Worm (Caenorhabditis elegans) whole organism, L1 larva: ENCODE measurements around the gene F13A2.5.

ENCODE experiments used
- aly-2 ChIP-seq: fragments of 150-350 bp; optimal IDR thresholded peaks from 2 replicates; lab custom pipeline; 2014; ENCODE audit warnings: missing biosample characterization, missing genetic modification characterization
- ceh-82 ChIP-seq, 3 experiments: fragments of 150-350 bp in 1 of 3; sonication (generic microtip) in 2 of 3; optimal IDR thresholded peaks; 2 replicates each; lab custom pipeline; 2014 to 2017; ENCODE audit warnings: missing biosample characterization in 3 of 3, missing genetic modification characterization in 3 of 3
- egl-27 ChIP-seq, 2 experiments: fragments of 150-350 bp in 1 of 2; sonication (generic microtip); optimal IDR thresholded peaks; 3 replicates each; lab custom pipeline; 2017 to 2018; ENCODE audit warnings: missing biosample characterization in 2 of 2, missing genetic modification characterization in 2 of 2, missing genetic modification reagents in 2 of 2
- elt-3 ChIP-seq, 6 experiments: fragments of 150-350 bp in 1 of 6; sonication (generic microtip); optimal IDR thresholded peaks; 2 replicates each; lab custom pipeline; 2017 to 2018; ENCODE audit warnings: missing biosample characterization in 6 of 6, missing genetic modification characterization in 6 of 6, inconsistent platforms in 1 of 6
- lin-39 ChIP-seq: fragments of 150-350 bp; optimal IDR thresholded peaks from 2 replicates; lab custom pipeline; 2014; ENCODE audit warnings: missing biosample characterization, missing genetic modification reagents, missing genetic modification characterization
- nhr-11 ChIP-seq: fragments of 150-350 bp; optimal IDR thresholded peaks from 2 replicates; lab custom pipeline; 2014; ENCODE audit warnings: missing biosample characterization, missing genetic modification characterization
- nhr-85 ChIP-seq: sonication (generic microtip); peaks from one replicate; lab custom pipeline; 2016; ENCODE audit warnings: missing genetic modification characterization, inconsistent platforms, missing compliant biosample characterization
- pag-3 ChIP-seq: sonication (generic microtip); optimal IDR thresholded peaks from 2 replicates; lab custom pipeline; 2017; ENCODE audit warnings: missing genetic modification characterization, mild to moderate bottlenecking, missing compliant biosample characterization, antibody characterized with exemption, borderline replicate concordance; ENCODE audit not compliant: insufficient read depth
- pqm-1 ChIP-seq: sonication (generic microtip); optimal IDR thresholded peaks from 3 replicates; lab custom pipeline; 2017; ENCODE audit warnings: missing biosample characterization, missing genetic modification characterization
- snpc-4 ChIP-seq: fragments of 150-350 bp; optimal IDR thresholded peaks from 2 replicates; lab custom pipeline; 2014; ENCODE audit warnings: missing biosample characterization, missing genetic modification characterization
- sptf-1 ChIP-seq: fragments of 150-350 bp; optimal IDR thresholded peaks from 2 replicates; lab custom pipeline; 2014; ENCODE audit warnings: missing biosample characterization, missing genetic modification characterization
- unc-30 ChIP-seq: sonication (generic microtip); optimal IDR thresholded peaks from 2 replicates; lab custom pipeline; 2017; ENCODE audit warnings: missing biosample characterization, missing genetic modification characterization
- unc-62 ChIP-seq: fragments of 150-350 bp; optimal IDR thresholded peaks from 2 replicates; lab custom pipeline; 2014; ENCODE audit warnings: missing biosample characterization, missing genetic modification reagents, missing genetic modification characterization
- ztf-11 ChIP-seq, 2 experiments: sonication (generic microtip); optimal IDR thresholded peaks; 2 replicates each; lab custom pipeline; 2016 to 2017; ENCODE audit warnings: missing genetic modification characterization in 2 of 2, missing biosample characterization in 1 of 2, missing compliant biosample characterization in 1 of 2

- TF ChIP-seq pqm-1 (tag; lab: Kevin White, UChicago) (no peak), elt-3 (tag; optimal IDR thresholded peaks at IDR 0.05; lab: Kevin White, UChicago) (no peak), unc-62 (GFP tag; lab: Kevin White, UChicago) (no peak), egl-27 (tag; optimal IDR thresholded peaks at IDR 0.05; lab: Kevin White, UChicago) (no peak), pag-3 (tag; lab: Kevin White, UChicago) (no peak), unc-30 (tag; lab: Kevin White, UChicago) (no peak), nhr-85 (tag; lab: Kevin White, UChicago) (no peak), nhr-11 (tag; lab: Kevin White, UChicago) (no peak), aly-2 (tag; lab: Kevin White, UChicago) (no peak), snpc-4 (no peak), sptf-1 (tag; lab: Kevin White, UChicago) (no peak), ceh-82 (tag; optimal IDR thresholded peaks at IDR 0.05; lab: Kevin White, UChicago) (no peak), ztf-11 (tag; optimal IDR thresholded peaks at IDR 0.05; lab: Kevin White, UChicago) (no peak), lin-39 (tag; lab: Kevin White, UChicago) (no peak)
These were observed 41.7 kb downstream of the F13A2.5 start for ce11 chrV:4360018-4360417.
